Worm (Caenorhabditis elegans): ENCODE results near the gene oac-53.

DNA sequence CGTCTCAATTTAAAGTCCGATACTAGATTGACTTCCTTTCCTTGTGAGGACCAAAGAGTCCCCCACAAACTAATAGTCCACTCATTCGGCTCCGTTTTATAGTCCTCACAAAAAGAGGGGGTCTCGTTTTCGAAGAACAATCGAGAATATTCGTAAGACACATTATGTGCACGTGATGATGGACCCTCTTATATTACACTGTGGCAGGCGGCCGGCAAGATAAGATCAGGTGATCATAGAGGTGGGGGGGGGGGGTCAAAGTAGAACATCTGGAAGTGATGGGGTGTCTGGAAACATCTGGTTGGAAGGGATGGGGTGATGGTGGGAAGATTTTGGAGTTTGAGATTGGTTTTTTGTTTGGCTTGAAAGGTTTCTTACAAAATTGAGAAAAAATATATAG is 29.3 kb downstream of the oac-53 start:
- TF ChIP-seq mdl-1 (tag; optimal IDR thresholded peaks at IDR 0.05) (no peak), nfya-1 (tag; optimal IDR thresholded peaks at IDR 0.05; ENCODE audit: insufficient read depth) (no peak)
